Fruit fly (Drosophila melanogaster) whole organism, embryonic: ENCODE measurements around the gene Cp18.

Experiments used
- Adf1 ChIP-seq: fragments of 200-800 bp; sonication (Bioruptor generic); IDR thresholded peaks from 2 replicates; pipeline ENCODE4 v1.3.6; 2022; ENCODE audit warnings: missing biosample characterization, missing genetic modification characterization
- Antp ChIP-seq: fragments of 200-800 bp; sonication (Bioruptor generic); optimal IDR thresholded peaks from 3 replicates; lab custom pipeline; 2016; ENCODE audit warnings: missing biosample characterization, missing genetic modification characterization
- Atf3 ChIP-seq: fragments of 200-800 bp; sonication (Bioruptor generic); optimal IDR thresholded peaks from 3 replicates; lab custom pipeline; 2016; ENCODE audit warnings: missing biosample characterization, missing genetic modification characterization
- Bdp1 ChIP-seq: fragments of 200-800 bp; sonication (Bioruptor generic); optimal IDR thresholded peaks from 3 replicates; lab custom pipeline; 2016; ENCODE audit warnings: missing biosample characterization, missing genetic modification characterization
- CG12104 ChIP-seq: fragments of 200-800 bp; sonication (Bioruptor generic); optimal IDR thresholded peaks from 3 replicates; lab custom pipeline; 2016; ENCODE audit warnings: missing biosample characterization, missing genetic modification characterization
- CG14710 ChIP-seq: fragments of 200-800 bp; sonication (Bioruptor generic); optimal IDR thresholded peaks from 3 replicates; lab custom pipeline; 2019; ENCODE audit warnings: missing biosample characterization, mild to moderate bottlenecking, missing genetic modification characterization, moderate library complexity
- CG14965 ChIP-seq: fragments of 200-800 bp; sonication (Bioruptor generic); optimal IDR thresholded peaks from 2 replicates; lab custom pipeline; 2016; ENCODE audit warnings: missing biosample characterization, missing genetic modification characterization, borderline replicate concordance
- CG16813 ChIP-seq: fragments of 200-800 bp; sonication (Bioruptor generic); IDR thresholded peaks from 3 replicates; pipeline ENCODE4 v1.3.6; 2022; ENCODE audit warnings: missing biosample characterization, missing genetic modification characterization; ENCODE audit not compliant: partially characterized antibody
- CG1792 ChIP-seq: fragments of 200-800 bp; sonication (Bioruptor generic); optimal IDR thresholded peaks from 2 replicates; lab custom pipeline; 2016; ENCODE audit warnings: missing biosample characterization, missing genetic modification characterization
- CG30431 ChIP-seq: fragments of 200-800 bp; sonication (Bioruptor generic); optimal IDR thresholded peaks from 2 replicates; lab custom pipeline; 2017; ENCODE audit warnings: missing biosample characterization, missing genetic modification characterization
- CG34422 ChIP-seq: fragments of 200-800 bp; sonication (Bioruptor generic); IDR thresholded peaks from 3 replicates; pipeline ENCODE4 v1.3.6; 2022; ENCODE audit warnings: missing biosample characterization, missing genetic modification characterization
- CG4328 ChIP-seq: fragments of 200-800 bp; sonication (Bioruptor generic); optimal IDR thresholded peaks from 3 replicates; lab custom pipeline; 2017; ENCODE audit warnings: missing biosample characterization, missing genetic modification reagents, missing genetic modification characterization
- CG4360 ChIP-seq: fragments of 200-800 bp; sonication (Bioruptor generic); IDR thresholded peaks from 2 replicates; pipeline ENCODE4 v1.3.6; 2022; ENCODE audit warnings: missing biosample characterization, missing genetic modification characterization
- CG4424 ChIP-seq: fragments of 200-800 bp; sonication (Bioruptor generic); optimal IDR thresholded peaks from 3 replicates; lab custom pipeline; 2016; ENCODE audit warnings: missing biosample characterization, missing genetic modification characterization
- CG4854 ChIP-seq: fragments of 200-800 bp; sonication (Bioruptor generic); optimal IDR thresholded peaks from 2 replicates; lab custom pipeline; 2016; ENCODE audit warnings: missing biosample characterization, missing genetic modification characterization, inconsistent platforms
- CG5953 ChIP-seq: fragments of 200-800 bp; sonication (Bioruptor generic); IDR thresholded peaks from 2 replicates; pipeline ENCODE4 v1.3.6; 2022; ENCODE audit warnings: missing biosample characterization, missing genetic modification characterization
- CG6254 ChIP-seq: fragments of 200-800 bp; sonication (Bioruptor generic); optimal IDR thresholded peaks from 3 replicates; lab custom pipeline; 2017; ENCODE audit warnings: mild to moderate bottlenecking, missing biosample characterization, missing genetic modification reagents, missing genetic modification characterization
- CG7987 ChIP-seq: fragments of 200-800 bp; sonication (Bioruptor generic); optimal IDR thresholded peaks from 2 replicates; lab custom pipeline; 2018; ENCODE audit warnings: missing biosample characterization, mild to moderate bottlenecking, missing genetic modification characterization, moderate library complexity
- CG9797 ChIP-seq: fragments of 200-800 bp; sonication (Bioruptor generic); optimal IDR thresholded peaks from 3 replicates; lab custom pipeline; 2018; ENCODE audit warnings: missing biosample characterization, mild to moderate bottlenecking, missing genetic modification characterization
- CG9932 ChIP-seq: fragments of 200-800 bp; sonication (Bioruptor generic); IDR thresholded peaks from 2 replicates; pipeline ENCODE4 v1.3.6; 2022; ENCODE audit warnings: missing biosample characterization, missing genetic modification characterization
- Dbx ChIP-seq: fragments of 200-800 bp; sonication (Bioruptor generic); IDR thresholded peaks from 3 replicates; pipeline ENCODE4 v1.3.6; 2022; ENCODE audit warnings: missing biosample characterization, missing genetic modification characterization
- E2f1 ChIP-seq: fragments of 200-800 bp; sonication (Bioruptor generic); IDR thresholded peaks from 2 replicates; pipeline ENCODE4 v1.3.6; 2022; ENCODE audit warnings: missing biosample characterization, missing genetic modification characterization
- Ets65A ChIP-seq: fragments of 200-800 bp; sonication (Bioruptor generic); peaks from one replicate; lab custom pipeline; 2016; ENCODE audit warnings: missing biosample characterization, missing genetic modification characterization
- GATAe ChIP-seq: fragments of 200-800 bp; sonication (Bioruptor generic); conservative IDR thresholded peaks from 2 replicates; pipeline ENCODE4 v1.3.6; 2022; ENCODE audit warnings: missing biosample characterization, missing genetic modification characterization
- Gsc ChIP-seq: fragments of 200-800 bp; sonication (Bioruptor generic); IDR thresholded peaks from 2 replicates; pipeline ENCODE4 v1.3.6; 2022; ENCODE audit warnings: missing biosample characterization, missing genetic modification characterization
- HLHmδ ChIP-seq: fragments of 200-800 bp; sonication (Bioruptor generic); optimal IDR thresholded peaks from 2 replicates; lab custom pipeline; 2018; ENCODE audit warnings: missing biosample characterization, mild to moderate bottlenecking, missing genetic modification characterization, moderate library complexity
- Hmr ChIP-seq: fragments of 200-800 bp; sonication (Bioruptor generic); optimal IDR thresholded peaks from 3 replicates; lab custom pipeline; 2017; ENCODE audit warnings: mild to moderate bottlenecking, missing biosample characterization, missing genetic modification reagents, missing genetic modification characterization
- Hr51 ChIP-seq, 2 experiments: fragments of 200-800 bp; sonication (Bioruptor generic); optimal IDR thresholded peaks; 2 replicates in 1 of 2; 3 replicates in 1 of 2; lab custom pipeline; 2016 to 2018; ENCODE audit warnings: missing biosample characterization in 2 of 2, missing genetic modification characterization in 2 of 2, mild to moderate bottlenecking in 1 of 2, moderate library complexity in 1 of 2
- MBD-R2 ChIP-seq: fragments of 200-800 bp; sonication (Bioruptor generic); IDR thresholded peaks from 2 replicates; pipeline ENCODE4 v1.3.6; 2022; ENCODE audit warnings: missing biosample characterization, missing genetic modification characterization
- NC2β ChIP-seq: fragments of 200-800 bp; sonication (Bioruptor generic); optimal IDR thresholded peaks from 2 replicates; lab custom pipeline; 2016; ENCODE audit warnings: missing biosample characterization, missing genetic modification characterization
- NK7.1 ChIP-seq: fragments of 200-800 bp; sonication (Bioruptor generic); optimal IDR thresholded peaks from 3 replicates; lab custom pipeline; 2016; ENCODE audit warnings: missing biosample characterization, missing genetic modification characterization
- Nf-YA ChIP-seq: fragments of 200-800 bp; sonication (Bioruptor generic); IDR thresholded peaks from 2 replicates; pipeline ENCODE4 v1.3.6; 2022; ENCODE audit warnings: missing biosample characterization, missing genetic modification characterization
- Scr ChIP-seq: fragments of 200-800 bp; sonication (Bioruptor generic); IDR thresholded peaks from 2 replicates; pipeline ENCODE4 v1.3.6; 2022; ENCODE audit warnings: missing biosample characterization, missing genetic modification characterization; ENCODE audit not compliant: partially characterized antibody
- Sin3A ChIP-seq: fragments of >200 bp; optimal IDR thresholded peaks from 2 replicates; lab custom pipeline; 2018
- Sry-δ ChIP-seq: fragments of 200-800 bp; sonication (Bioruptor generic); optimal IDR thresholded peaks from 2 replicates; lab custom pipeline; 2016; ENCODE audit warnings: missing biosample characterization, missing genetic modification characterization
- ab ChIP-seq: fragments of 200-800 bp; sonication (Bioruptor generic); optimal IDR thresholded peaks from 2 replicates; lab custom pipeline; 2016; ENCODE audit warnings: missing biosample characterization, missing genetic modification characterization
- bigmax ChIP-seq: fragments of 200-800 bp; sonication (Bioruptor generic); optimal IDR thresholded peaks from 2 replicates; lab custom pipeline; 2018; ENCODE audit warnings: missing biosample characterization, mild to moderate bottlenecking, missing genetic modification characterization
- crp ChIP-seq, 2 experiments: fragments of 200-800 bp; sonication (Bioruptor generic); optimal IDR thresholded peaks; 2 replicates in 1 of 2; 3 replicates in 1 of 2; lab custom pipeline; 2017; ENCODE audit warnings: missing biosample characterization in 2 of 2, missing genetic modification characterization in 2 of 2, mild to moderate bottlenecking in 1 of 2, moderate library complexity in 1 of 2
- dmrt11E ChIP-seq: fragments of 200-800 bp; sonication (Bioruptor generic); optimal IDR thresholded peaks from 3 replicates; lab custom pipeline; 2018; ENCODE audit warnings: missing biosample characterization, mild to moderate bottlenecking, missing genetic modification characterization, moderate library complexity
- gce ChIP-seq: fragments of 200-800 bp; sonication (Bioruptor generic); IDR thresholded peaks from 3 replicates; pipeline ENCODE4 v1.3.6; 2022; ENCODE audit warnings: missing biosample characterization, missing genetic modification characterization
- grau ChIP-seq: fragments of 200-800 bp; optimal IDR thresholded peaks from 3 replicates; lab custom pipeline; 2019; ENCODE audit warnings: missing biosample characterization, mild to moderate bottlenecking, missing genetic modification characterization, moderate library complexity
- mld ChIP-seq: fragments of 200-800 bp; sonication (Bioruptor generic); IDR thresholded peaks from 3 replicates; pipeline ENCODE4 v1.3.6; 2022; ENCODE audit warnings: missing biosample characterization, missing genetic modification characterization; ENCODE audit not compliant: partially characterized antibody
- nmo ChIP-seq: fragments of 200-800 bp; sonication (Bioruptor generic); optimal IDR thresholded peaks from 2 replicates; lab custom pipeline; 2018; ENCODE audit warnings: missing biosample characterization, mild to moderate bottlenecking, missing genetic modification characterization, moderate library complexity
- odd ChIP-seq: fragments of 200-800 bp; sonication (Bioruptor generic); optimal IDR thresholded peaks from 2 replicates; lab custom pipeline; 2017; ENCODE audit warnings: missing biosample characterization, mild to moderate bottlenecking, missing genetic modification characterization
- onecut ChIP-seq: fragments of 200-800 bp; sonication (Bioruptor generic); IDR thresholded peaks from 2 replicates; pipeline ENCODE4 v1.3.6; 2022; ENCODE audit warnings: missing biosample characterization, missing genetic modification characterization
- rib ChIP-seq: fragments of 200-800 bp; sonication (Bioruptor generic); IDR thresholded peaks from 2 replicates; pipeline ENCODE4 v1.3.6; 2022; ENCODE audit warnings: missing biosample characterization, missing genetic modification characterization
- scrt ChIP-seq: fragments of 200-800 bp; sonication (Bioruptor generic); optimal IDR thresholded peaks from 2 replicates; lab custom pipeline; 2018; ENCODE audit warnings: missing biosample characterization, mild to moderate bottlenecking, missing genetic modification characterization, moderate library complexity
- sug ChIP-seq: fragments of 200-800 bp; optimal IDR thresholded peaks from 2 replicates; lab custom pipeline; 2019; ENCODE audit warnings: missing biosample characterization, mild to moderate bottlenecking, missing genetic modification characterization, moderate library complexity
- usp ChIP-seq: fragments of >200 bp; optimal IDR thresholded peaks from 2 replicates; lab custom pipeline; 2017; ENCODE audit warnings: missing biosample characterization, missing genetic modification characterization
- zen ChIP-seq: fragments of 200-800 bp; sonication (Bioruptor generic); optimal IDR thresholded peaks from 3 replicates; lab custom pipeline; 2018; ENCODE audit warnings: missing biosample characterization, mild to moderate bottlenecking, missing genetic modification characterization, moderate library complexity

Gene Cp18

dm6 chr3L:8772998-8773684, 46.5 kb downstream of the Cp18 start (continued):
- no peak for TF ChIP-seq CG9797 (GFP tag; lab: Kevin White, UChicago)
- TF ChIP-seq CG34422 (GFP tag; lab: Robert Waterston, UW) = peak; percentile 70
- no peak for TF ChIP-seq Dbx
- TF ChIP-seq CG1792 (GFP tag; lab: Kevin White, UChicago) = no peak
- TF ChIP-seq Antp (GFP tag; lab: Kevin White, UChicago) = no peak
- TF ChIP-seq nmo = peak; percentile 85
- peak; percentile 34; the same call in 1 of the 2 replicates for TF ChIP-seq onecut (GFP tag; lab: Robert Waterston, UW)
- peak in 1 of 2 experiments; percentile 9 for TF ChIP-seq crp (GFP tag; optimal IDR thresholded peaks at IDR 0.05; lab: Kevin White, UChicago)
- no peak for TF ChIP-seq usp (GFP tag; lab: Kevin White, UChicago)
- TF ChIP-seq CG4854 (GFP tag; lab: Kevin White, UChicago) = peak; percentile 38
- TF ChIP-seq Hmr (GFP tag; lab: Kevin White, UChicago) = peak; percentile 26
- peak in 1 of 2 experiments; percentile 85 for TF ChIP-seq Hr51 (GFP tag; optimal IDR thresholded peaks at IDR 0.05; lab: Kevin White, UChicago)
- 0 out of 3 replicates have a peak, but pooled peaks have one; percentile 33 for TF ChIP-seq gce
- no peak for TF ChIP-seq Ets65A (GFP tag; lab: Kevin White, UChicago)
- no peak for TF ChIP-seq bigmax (GFP tag; lab: Kevin White, UChicago)
- TF ChIP-seq HLHmδ (GFP tag; lab: Kevin White, UChicago) = no peak
- TF ChIP-seq NK7.1 (GFP tag; lab: Kevin White, UChicago) = peak; percentile 39
- no peak for TF ChIP-seq CG4328 (GFP tag; lab: Kevin White, UChicago)
- no peak for TF ChIP-seq CG16813 (GFP tag; lab: Robert Waterston, UW)
- no peak for TF ChIP-seq CG14965 (GFP tag; lab: Kevin White, UChicago)
- no peak for TF ChIP-seq Sry-δ (GFP tag; lab: Kevin White, UChicago)
- TF ChIP-seq Nf-YA (GFP tag; lab: Robert Waterston, UW) = 0 out of 2 replicates have a peak, but pooled peaks have one; percentile 42
- TF ChIP-seq Scr (GFP tag; lab: Robert Waterston, UW) = no peak
- peak; percentile 77 for TF ChIP-seq grau (tag; lab: Kevin White, UChicago)
- TF ChIP-seq GATAe (GFP tag; lab: Robert Waterston, UW) = no peak
- TF ChIP-seq Atf3 (GFP tag; lab: Kevin White, UChicago) = peak; percentile 26
- no peak for TF ChIP-seq rib
- peak; percentile 56; the same call in 1 of the 2 replicates for TF ChIP-seq CG5953 (GFP tag; lab: Robert Waterston, UW)
- TF ChIP-seq mld = no peak
- peak; percentile 81 for TF ChIP-seq CG14710 (tag; lab: Kevin White, UChicago)
- no peak for TF ChIP-seq CG7987 (GFP tag; lab: Kevin White, UChicago)
- peak; percentile 78 for TF ChIP-seq CG4424
- peak; percentile 25 for TF ChIP-seq sug (tag; lab: Kevin White, UChicago)
- peak; percentile 41 for TF ChIP-seq CG12104 (GFP tag; lab: Kevin White, UChicago)
- peak; percentile 34 for TF ChIP-seq scrt
- no peak for TF ChIP-seq Adf1 (GFP tag; lab: Robert Waterston, UW)
- no peak for TF ChIP-seq MBD-R2
- TF ChIP-seq E2f1 = peak; percentile 56
- TF ChIP-seq odd (GFP tag; lab: Kevin White, UChicago) = peak; percentile 74
- peak; percentile 62 for TF ChIP-seq CG6254 (GFP tag; lab: Kevin White, UChicago)
- no peak for TF ChIP-seq Gsc (GFP tag; lab: Robert Waterston, UW)
- TF ChIP-seq Sin3A (lab: Kevin White, UChicago) = no peak
- TF ChIP-seq ab (GFP tag; lab: Kevin White, UChicago) = no peak
- TF ChIP-seq NC2β = peak; percentile 52
- TF ChIP-seq zen (tag; lab: Kevin White, UChicago) = no peak
- TF ChIP-seq CG9932 (GFP tag; lab: Robert Waterston, UW) = no peak
- TF ChIP-seq Bdp1 (GFP tag; lab: Kevin White, UChicago) = peak; percentile 3
- TF ChIP-seq dmrt11E (tag; lab: Kevin White, UChicago) = peak; percentile 84
- TF ChIP-seq CG30431 (GFP tag; lab: Kevin White, UChicago) = peak; percentile 31
- no peak for TF ChIP-seq CG4360 (GFP tag; lab: Robert Waterston, UW)
